Fruit fly (Drosophila melanogaster) Kc167 (cell line): ENCODE measurements around the gene CG14135.

Experiments
- Myc ChIP-seq: fragments of >200 bp; optimal IDR thresholded peaks from 2 replicates; lab custom pipeline; 2017; ENCODE audit warnings: missing external identifiers
- Sin3A ChIP-seq: fragments of >200 bp; optimal IDR thresholded peaks from 2 replicates; lab custom pipeline; 2018; ENCODE audit warnings: missing external identifiers
- h ChIP-seq: fragments of >200 bp; optimal IDR thresholded peaks from 3 replicates; lab custom pipeline; 2018; ENCODE audit warnings: missing external identifiers
- insv ChIP-seq: fragments of >200 bp; optimal IDR thresholded peaks from 3 replicates; lab custom pipeline; 2018; ENCODE audit warnings: missing external identifiers
- psq ChIP-seq: fragments of >200 bp; optimal IDR thresholded peaks from 2 replicates; lab custom pipeline; 2017; ENCODE audit warnings: missing external identifiers
- ttk ChIP-seq: sonication (Bioruptor generic); optimal IDR thresholded peaks from 2 replicates; lab custom pipeline; 2017; ENCODE audit warnings: missing external identifiers

DNA sequence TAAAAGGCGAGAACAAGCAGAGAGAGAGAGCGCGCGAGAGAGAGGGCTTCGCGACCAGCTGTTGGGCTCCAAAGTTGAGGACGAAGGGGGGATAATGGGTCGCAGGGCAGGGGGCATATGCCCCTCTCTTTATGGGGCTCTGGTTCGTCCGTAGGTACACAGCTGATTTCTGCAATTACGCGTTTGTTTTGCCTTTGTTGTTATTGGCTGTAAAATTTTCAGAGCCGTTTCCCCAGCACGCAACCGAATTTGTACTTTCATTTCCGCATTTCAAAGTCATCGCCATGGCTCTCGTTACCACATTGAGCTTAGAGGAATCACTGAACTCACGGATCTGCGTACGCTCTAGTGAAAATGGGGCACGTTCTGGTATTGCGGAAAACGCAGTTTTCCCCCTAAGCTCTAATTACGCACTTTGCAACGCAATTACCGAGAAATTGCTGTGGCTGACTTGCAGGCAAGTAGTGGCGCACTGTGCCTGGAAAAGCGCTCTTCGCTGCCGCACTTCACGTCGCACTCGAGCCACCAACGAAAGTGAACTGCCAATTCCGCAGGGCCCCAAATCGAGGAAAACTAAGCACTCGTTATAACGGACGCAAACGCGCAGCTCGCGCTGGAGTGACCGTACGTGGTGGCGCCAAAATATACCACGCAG lies 16.7 kb downstream of the CG14135 start, which contains the start of gene CG11658:
- TF ChIP-seq psq (lab: Kevin White, UChicago) = no peak
- no peak for TF ChIP-seq Sin3A
- no peak for TF ChIP-seq h (lab: Kevin White, UChicago)
- TF ChIP-seq insv = no peak
- TF ChIP-seq ttk (lab: Kevin White, UChicago) = no peak
- no peak for TF ChIP-seq Myc (lab: Kevin White, UChicago)
